Fruit fly (Drosophila melanogaster) whole organism: ENCODE measurements around the gene Wdr59.

Experiments used
- CG8478 ChIP-seq: fragments of >200 bp; optimal IDR thresholded peaks from 2 replicates; lab custom pipeline; 2018; ENCODE audit warnings: inconsistent platforms
- Dll ChIP-seq: fragments of >200 bp; optimal IDR thresholded peaks from 2 replicates; lab custom pipeline; 2017
- pan ChIP-seq: fragments of >200 bp; optimal IDR thresholded peaks from 2 replicates; lab custom pipeline; 2017
- psq ChIP-seq: fragments of >200 bp; optimal IDR thresholded peaks from 2 replicates; lab custom pipeline; 2017

dm6 chr2L:11121614-11122013, 30.4 kb downstream of the Wdr59 start, which contains the start of gene Dnaaf4:
- no peak for TF ChIP-seq psq
- TF ChIP-seq CG8478 (lab: Kevin White, UChicago): no peak
- TF ChIP-seq pan (lab: Kevin White, UChicago): no peak
- no peak for TF ChIP-seq Dll
